Worm (Caenorhabditis elegans): ENCODE results near the gene gmap-2.

gmap-2 gene

ce11 chrX:12990529-12991520, 47.8 kb upstream of the gmap-2 start, which contains the start of the genes F11C1.1 and vwa-8 (continued):
- TF ChIP-seq nhr-76 (tag; optimal IDR thresholded peaks at IDR 0.05) (no peak), dmd-6 (GFP tag; IDR thresholded peaks at IDR 0.05) (peak; percentile 46; the same call in 1 of the 2 replicates), Y105C5A.15 (GFP tag; IDR thresholded peaks at IDR 0.05) (no peak), ceh-44 (GFP tag; IDR thresholded peaks at IDR 0.05) (no peak), hmg-1.1 (GFP tag; IDR thresholded peaks at IDR 0.05) (no peak), D1046.2 (GFP tag; IDR thresholded peaks at IDR 0.05) (no peak), arid-1 (GFP tag; conservative IDR thresholded peaks at IDR 0.05) (0 out of 2 replicates have a peak, but pooled peaks have one; percentile 28), ceh-28 (tag; optimal IDR thresholded peaks at IDR 0.05) (no peak), nhr-77 (tag; optimal IDR thresholded peaks at IDR 0.05) (no peak), ceh-62 (tag; optimal IDR thresholded peaks at IDR 0.05) (no peak), nhr-48 (tag; optimal IDR thresholded peaks at IDR 0.05) (peak; percentile 58), mxl-2 (GFP tag; conservative IDR thresholded peaks at IDR 0.05) (no peak), nhr-42 (GFP tag; IDR thresholded peaks at IDR 0.05) (no peak), ztf-11 (tag; optimal IDR thresholded peaks at IDR 0.05) (no peak), tag-97 (GFP tag; IDR thresholded peaks at IDR 0.05) (no peak), unc-62 (GFP tag; optimal IDR thresholded peaks at IDR 0.05 in 1 of 2) (no peak), unc-62 (tag; optimal IDR thresholded peaks at IDR 0.05) (no peak), unc-130 (GFP tag; optimal IDR thresholded peaks at IDR 0.05) (no peak), mdl-1 (tag; optimal IDR thresholded peaks at IDR 0.05) (no peak), lir-3 (tag; optimal IDR thresholded peaks at IDR 0.05) (no peak), saeg-2 (GFP tag; IDR thresholded peaks at IDR 0.05) (0 out of 2 replicates have a peak, but pooled peaks have one; percentile 63), lin-15B (tag; optimal IDR thresholded peaks at IDR 0.05) (no peak), mep-1 (tag; optimal IDR thresholded peaks at IDR 0.05) (peak; percentile 36), snpc-1.2 (GFP tag; IDR thresholded peaks at IDR 0.05) (no peak), pqm-1 (tag; optimal IDR thresholded peaks at IDR 0.05) (no peak), dpl-1 (GFP tag; optimal IDR thresholded peaks at IDR 0.05) (no peak), daf-19 (GFP tag; conservative IDR thresholded peaks at IDR 0.05) (no peak), ZK546.5 (tag; optimal IDR thresholded peaks at IDR 0.05) (no peak), aha-1 (tag) (peak; percentile 98), nhr-25 (tag; optimal IDR thresholded peaks at IDR 0.05; ENCODE audit: borderline replicate concordance, insufficient read depth) (peak; percentile 82), nhr-6 (tag; optimal IDR thresholded peaks at IDR 0.05) (peak; percentile 74), daf-12 (tag; optimal IDR thresholded peaks at IDR 0.05) (no peak), egl-27 (tag; optimal IDR thresholded peaks at IDR 0.05) (no peak), nhr-41 (GFP tag; IDR thresholded peaks at IDR 0.05) (no peak), sdz-12 (GFP tag; optimal IDR thresholded peaks at IDR 0.05) (no peak), mes-2 (tag; optimal IDR thresholded peaks at IDR 0.05; ENCODE audit: poor library complexity, severe bottlenecking) (peak; percentile 30), F49E8.2 (tag; optimal IDR thresholded peaks at IDR 0.05; ENCODE audit: borderline replicate concordance) (no peak), fos-1 (tag; optimal IDR thresholded peaks at IDR 0.05) (no peak), dmd-8 (GFP tag; IDR thresholded peaks at IDR 0.05) (no peak), zfp-3 (GFP tag; conservative IDR thresholded peaks at IDR 0.05) (no peak), ceh-32 (tag; optimal IDR thresholded peaks at IDR 0.05; ENCODE audit: poor library complexity) (no peak), lim-7 (GFP tag; IDR thresholded peaks at IDR 0.05) (no peak), spr-3 (GFP tag; optimal IDR thresholded peaks at IDR 0.05) (no peak), ceh-20 (GFP tag; IDR thresholded peaks at IDR 0.05) (peak; percentile 74), attf-4 (tag; optimal IDR thresholded peaks at IDR 0.05) (no peak), cey-2 (tag; optimal IDR thresholded peaks at IDR 0.05; ENCODE audit: borderline replicate concordance, insufficient read depth) (no peak), madf-5 (GFP tag; IDR thresholded peaks at IDR 0.05) (no peak), Y75B8A.6 (GFP tag; IDR thresholded peaks at IDR 0.05) (no peak), ceh-82 (tag; optimal IDR thresholded peaks at IDR 0.05) (no peak), zfp-2 (tag; optimal IDR thresholded peaks at IDR 0.05) (no peak)

Data from whole organism, L4 larva.